Worm (Caenorhabditis elegans): ENCODE measurements around the gene srh-308.

Gene srh-308

ce11 chrV:14017476-14017875 is at the start of gene srh-308:
srh-308 (minus strand) TSS chrV:14017576.
- TF ChIP-seq pha-4 (tag; optimal IDR thresholded peaks at IDR 0.05) (no peak), pat-9 (tag; optimal IDR thresholded peaks at IDR 0.05) (no peak), zip-5 (tag; optimal IDR thresholded peaks at IDR 0.05) (no peak), lin-11 (tag; optimal IDR thresholded peaks at IDR 0.05) (no peak), hlh-30 (tag; optimal IDR thresholded peaks at IDR 0.05; ENCODE audit: insufficient read depth) (no peak), unc-86 (tag; optimal IDR thresholded peaks at IDR 0.05) (no peak), nhr-11 (tag; optimal IDR thresholded peaks at IDR 0.05) (no peak), hlh-13 (GFP tag; optimal IDR thresholded peaks at IDR 0.05) (no peak), ceh-9 (tag; optimal IDR thresholded peaks at IDR 0.05) (no peak), Y22D7AL.16 (tag; optimal IDR thresholded peaks at IDR 0.05) (no peak), dmd-4 (tag; optimal IDR thresholded peaks at IDR 0.05; ENCODE audit: borderline replicate concordance) (no peak), pros-1 (tag; optimal IDR thresholded peaks at IDR 0.05) (no peak), ceh-30 (tag; optimal IDR thresholded peaks at IDR 0.05) (no peak), ahr-1 (tag; optimal IDR thresholded peaks at IDR 0.05) (no peak), hlh-6 (tag; optimal IDR thresholded peaks at IDR 0.05) (no peak), pag-3 (tag; optimal IDR thresholded peaks at IDR 0.05; ENCODE audit: borderline replicate concordance) (no peak), ceh-22 (tag; optimal IDR thresholded peaks at IDR 0.05) (no peak), syd-9 (tag; optimal IDR thresholded peaks at IDR 0.05) (no peak)

ce11 chrV:14064422-14064821 is 47.0 kb upstream of the srh-308 start, which contains the start of gene D1086.21:
D1086.21 (plus strand) TSS chrV:14064722.
- no peak for TF ChIP-seq pag-3 (tag; optimal IDR thresholded peaks at IDR 0.05; ENCODE audit: borderline replicate concordance)
- no peak for TF ChIP-seq fkh-6 (tag; optimal IDR thresholded peaks at IDR 0.05)
- TF ChIP-seq ref-2 (tag; optimal IDR thresholded peaks at IDR 0.05) = no peak
- no peak for TF ChIP-seq dve-1 (tag; optimal IDR thresholded peaks at IDR 0.05)
- TF ChIP-seq K02D7.2 (tag; optimal IDR thresholded peaks at IDR 0.05) = no peak
- TF ChIP-seq ceh-22 (tag; optimal IDR thresholded peaks at IDR 0.05) = no peak
- no peak for TF ChIP-seq K09A11.1 (tag; optimal IDR thresholded peaks at IDR 0.05; ENCODE audit: insufficient read depth)
- TF ChIP-seq madf-2 (tag; optimal IDR thresholded peaks at IDR 0.05) = no peak
- TF ChIP-seq ceh-34 (tag; optimal IDR thresholded peaks at IDR 0.05) = no peak
- TF ChIP-seq hlh-15 (tag; optimal IDR thresholded peaks at IDR 0.05) = no peak
- no peak for TF ChIP-seq che-1 (tag; optimal IDR thresholded peaks at IDR 0.05)

ce11 chrV:14063980-14064379 is 46.6 kb upstream of the srh-308 start:
- TF ChIP-seq nfya-1 (tag; optimal IDR thresholded peaks at IDR 0.05) = peak; percentile 94
- TF ChIP-seq dmd-4 (tag; optimal IDR thresholded peaks at IDR 0.05; ENCODE audit: borderline replicate concordance) = no peak
- TF ChIP-seq sdc-2 (tag; optimal IDR thresholded peaks at IDR 0.05) = no peak

ce11 chrV:14057540-14057939 is 40.2 kb upstream of the srh-308 start, which contains the start of gene F58D12.3:
F58D12.3 (plus strand) TSS chrV:14057840.
- TF ChIP-seq ttx-3 (tag; optimal IDR thresholded peaks at IDR 0.05) (no peak), dve-1 (tag; optimal IDR thresholded peaks at IDR 0.05) (no peak), dmd-4 (tag; optimal IDR thresholded peaks at IDR 0.05; ENCODE audit: borderline replicate concordance) (no peak), Y22D7AL.16 (tag; optimal IDR thresholded peaks at IDR 0.05) (no peak), K02D7.2 (tag; optimal IDR thresholded peaks at IDR 0.05) (no peak), fkh-6 (tag; optimal IDR thresholded peaks at IDR 0.05) (no peak), rnt-1 (tag; optimal IDR thresholded peaks at IDR 0.05) (no peak), ceh-31 (tag; optimal IDR thresholded peaks at IDR 0.05) (no peak), gmeb-2 (tag; optimal IDR thresholded peaks at IDR 0.05) (no peak), K09A11.1 (tag; optimal IDR thresholded peaks at IDR 0.05; ENCODE audit: insufficient read depth) (no peak), ama-1 (optimal IDR thresholded peaks at IDR 0.05) (no peak), ref-2 (tag; optimal IDR thresholded peaks at IDR 0.05) (no peak), T23F11.4 (GFP tag; optimal IDR thresholded peaks at IDR 0.05) (no peak), elt-4 (tag; optimal IDR thresholded peaks at IDR 0.05) (no peak), ceh-30 (tag; optimal IDR thresholded peaks at IDR 0.05) (no peak), fax-1 (tag; optimal IDR thresholded peaks at IDR 0.05) (no peak)
